Fruit fly (Drosophila melanogaster) whole organism, adult: ENCODE results near the gene CG33510.

Source experiments
- CG12768 ChIP-seq: fragments of 200-800 bp; sonication (Bioruptor generic); optimal IDR thresholded peaks from 2 replicates; lab custom pipeline; 2017; ENCODE audit warnings: missing biosample characterization, missing genetic modification characterization, mild to moderate bottlenecking, moderate library complexity, missing genetic modification reagents
- CG14711 ChIP-seq: fragments of 200-800 bp; sonication (Bioruptor generic); optimal IDR thresholded peaks from 2 replicates; lab custom pipeline; 2018; ENCODE audit warnings: missing biosample characterization, mild to moderate bottlenecking, missing genetic modification characterization, moderate library complexity
- CG1620 ChIP-seq: fragments of 200-800 bp; sonication (Bioruptor generic); optimal IDR thresholded peaks from 2 replicates; lab custom pipeline; 2016; ENCODE audit warnings: missing biosample characterization, missing genetic modification characterization
- CG33017 ChIP-seq: fragments of 200-800 bp; sonication (Bioruptor generic); optimal IDR thresholded peaks from 2 replicates; lab custom pipeline; 2018; ENCODE audit warnings: missing biosample characterization, mild to moderate bottlenecking, missing genetic modification characterization, moderate library complexity
- CG7045 ChIP-seq: fragments of 200-800 bp; sonication (Bioruptor generic); optimal IDR thresholded peaks from 2 replicates; lab custom pipeline; 2017; ENCODE audit warnings: missing biosample characterization, mild to moderate bottlenecking, missing genetic modification characterization
- Clk ChIP-seq: fragments of 200-800 bp; sonication (Bioruptor generic); optimal IDR thresholded peaks from 2 replicates; lab custom pipeline; 2017; ENCODE audit warnings: missing biosample characterization, missing genetic modification characterization
- Mnt ChIP-seq: fragments of 200-800 bp; sonication (Bioruptor generic); optimal IDR thresholded peaks from 2 replicates; lab custom pipeline; 2016; ENCODE audit warnings: missing biosample characterization, mild to moderate bottlenecking, missing genetic modification characterization
- bab1 ChIP-seq: fragments of 200-800 bp; sonication (Bioruptor generic); optimal IDR thresholded peaks from 3 replicates; lab custom pipeline; 2019; ENCODE audit warnings: missing biosample characterization, mild to moderate bottlenecking, missing genetic modification characterization, moderate library complexity
- cic ChIP-seq: fragments of 200-800 bp; sonication (Bioruptor generic); optimal IDR thresholded peaks from 2 replicates; lab custom pipeline; 2017; ENCODE audit warnings: missing biosample characterization, mild to moderate bottlenecking, missing genetic modification characterization, moderate library complexity
- cnc ChIP-seq, 2 experiments: fragments of >200 bp; optimal IDR thresholded peaks; 2 replicates each; lab custom pipeline; 2017
- pad ChIP-seq: fragments of 200-800 bp; sonication (Bioruptor generic); optimal IDR thresholded peaks from 3 replicates; lab custom pipeline; 2017; ENCODE audit warnings: missing biosample characterization, missing genetic modification characterization, mild to moderate bottlenecking, moderate library complexity, missing genetic modification reagents

DNA sequence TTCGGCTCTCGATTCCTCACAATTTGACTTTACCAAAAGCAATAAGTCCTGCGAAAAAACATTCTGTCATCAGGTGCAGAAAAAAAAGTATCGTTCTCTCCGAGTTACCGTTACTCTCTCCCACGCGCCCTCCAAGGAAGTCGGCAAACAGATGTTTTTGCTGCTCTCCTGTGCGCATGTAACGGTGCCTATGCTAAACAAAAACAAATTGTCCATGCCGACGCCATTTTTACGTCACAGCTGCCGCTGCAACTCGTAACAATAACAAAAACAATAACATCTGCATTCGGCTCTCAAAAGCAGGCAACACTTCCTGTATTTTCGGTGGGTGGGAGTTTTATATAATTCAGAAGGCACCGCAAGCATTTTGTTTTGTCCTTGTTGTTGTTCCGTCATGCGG lies 21.0 kb upstream of the CG33510 start:
- TF ChIP-seq bab1 (GFP tag; lab: Kevin White, UChicago): no peak
- TF ChIP-seq cnc (optimal IDR thresholded peaks at IDR 0.05; lab: Kevin White, UChicago): no peak
- no peak for TF ChIP-seq Mnt (GFP tag; lab: Kevin White, UChicago)
- TF ChIP-seq CG7045 (GFP tag; lab: Kevin White, UChicago): no peak
- no peak for TF ChIP-seq CG33017 (tag; lab: Kevin White, UChicago)
- no peak for TF ChIP-seq CG14711 (tag; lab: Kevin White, UChicago)
- no peak for TF ChIP-seq pad (GFP tag; lab: Kevin White, UChicago)
- no peak for TF ChIP-seq CG1620 (GFP tag; lab: Kevin White, UChicago)
- no peak for TF ChIP-seq Clk (GFP tag; lab: Kevin White, UChicago)
- no peak for TF ChIP-seq CG12768 (GFP tag; lab: Kevin White, UChicago)
- no peak for TF ChIP-seq cic (GFP tag; lab: Kevin White, UChicago)
